Fruit fly (Drosophila melanogaster) whole organism, wandering third instar larva: Measurements from ENCODE around the gene Rbcn-3B.

ENCODE experiments used
- Abd-B ChIP-seq: fragments of >200 bp; optimal IDR thresholded peaks from 2 replicates; lab custom pipeline; 2017; ENCODE audit warnings: missing biosample characterization, missing genetic modification characterization
- CG32264 ChIP-seq: fragments of 200-800 bp; sonication (Bioruptor generic); optimal IDR thresholded peaks from 2 replicates; lab custom pipeline; 2016; ENCODE audit warnings: missing biosample characterization, missing genetic modification characterization
- CG9705 ChIP-seq: fragments of 200-800 bp; sonication (Bioruptor generic); optimal IDR thresholded peaks from 2 replicates; lab custom pipeline; 2018; ENCODE audit warnings: missing biosample characterization, mild to moderate bottlenecking, missing genetic modification characterization
- CrebA ChIP-seq: fragments of 200-800 bp; sonication (Bioruptor generic); optimal IDR thresholded peaks from 2 replicates; lab custom pipeline; 2016; ENCODE audit warnings: missing biosample characterization, mild to moderate bottlenecking, missing genetic modification characterization, borderline replicate concordance
- Dfd ChIP-seq: fragments of >200 bp; optimal IDR thresholded peaks from 2 replicates; lab custom pipeline; 2017; ENCODE audit warnings: missing biosample characterization, missing genetic modification characterization
- Dif ChIP-seq: fragments of 200-275, 200-300 bp; sonication (Bioruptor generic); optimal IDR thresholded peaks from 2 replicates; lab custom pipeline; 2018; ENCODE audit warnings: missing biosample characterization, missing genetic modification characterization; ENCODE audit not compliant: partially characterized antibody
- GATAd ChIP-seq: sonication (Bioruptor generic); optimal IDR thresholded peaks from 2 replicates; lab custom pipeline; 2016; ENCODE audit warnings: missing biosample characterization, missing genetic modification characterization
- HLH106 ChIP-seq: fragments of 200-800 bp; optimal IDR thresholded peaks from 3 replicates; lab custom pipeline; 2019; ENCODE audit warnings: missing biosample characterization, mild to moderate bottlenecking, missing genetic modification characterization, moderate library complexity
- Hnf4 ChIP-seq: fragments of 200-800 bp; sonication (Bioruptor generic); optimal IDR thresholded peaks from 2 replicates; lab custom pipeline; 2016; ENCODE audit warnings: missing biosample characterization, mild to moderate bottlenecking, missing genetic modification characterization
- Hr78 ChIP-seq: fragments of >200 bp; optimal IDR thresholded peaks from 2 replicates; lab custom pipeline; 2017; ENCODE audit warnings: missing biosample characterization, missing genetic modification characterization
- Hr83 ChIP-seq: fragments of 200-300 bp; sonication (Bioruptor generic); optimal IDR thresholded peaks from 2 replicates; lab custom pipeline; 2016; ENCODE audit warnings: missing biosample characterization, mild to moderate bottlenecking, missing genetic modification characterization, moderate library complexity; ENCODE audit not compliant: poor library complexity, severe bottlenecking
- Jra ChIP-seq: sonication (Bioruptor generic); optimal IDR thresholded peaks from 2 replicates; lab custom pipeline; 2016; ENCODE audit warnings: missing biosample characterization, missing genetic modification characterization
- Mio ChIP-seq: sonication (Bioruptor generic); optimal IDR thresholded peaks from 2 replicates; lab custom pipeline; 2016; ENCODE audit warnings: missing biosample characterization, missing genetic modification characterization
- Myc ChIP-seq: fragments of >200 bp; optimal IDR thresholded peaks from 2 replicates; lab custom pipeline; 2017
- N ChIP-seq: fragments of >200 bp; optimal IDR thresholded peaks from 2 replicates; lab custom pipeline; 2018; ENCODE audit warnings: missing biosample characterization, missing external identifiers, missing genetic modification characterization
- OdsH ChIP-seq: fragments of 200-800 bp; sonication (Bioruptor generic); optimal IDR thresholded peaks from 2 replicates; lab custom pipeline; 2016; ENCODE audit warnings: missing biosample characterization, mild to moderate bottlenecking, missing genetic modification characterization
- Rel ChIP-seq, 2 experiments: fragments of 200-800 bp; sonication (Bioruptor generic) in 1 of 2; optimal IDR thresholded peaks; 2 replicates in 1 of 2; 3 replicates in 1 of 2; lab custom pipeline; 2016 to 2019; ENCODE audit warnings: mild to moderate bottlenecking in 2 of 2, missing biosample characterization in 2 of 2, missing genetic modification characterization in 2 of 2, moderate library complexity in 1 of 2
- Sp1 ChIP-seq: fragments of 200-800 bp; sonication (Bioruptor generic); optimal IDR thresholded peaks from 3 replicates; lab custom pipeline; 2019; ENCODE audit warnings: missing biosample characterization, mild to moderate bottlenecking, missing genetic modification characterization, moderate library complexity
- Vsx2 ChIP-seq: fragments of 200-300, 225-300 bp; sonication (Bioruptor generic); optimal IDR thresholded peaks from 2 replicates; lab custom pipeline; 2018; ENCODE audit warnings: missing biosample characterization, missing genetic modification characterization; ENCODE audit not compliant: partially characterized antibody
- br ChIP-seq: fragments of 200-800 bp; sonication (Bioruptor generic); optimal IDR thresholded peaks from 2 replicates; lab custom pipeline; 2016; ENCODE audit warnings: missing biosample characterization, missing genetic modification characterization
- brk ChIP-seq: fragments of 200-800 bp; sonication (Bioruptor generic); optimal IDR thresholded peaks from 2 replicates; lab custom pipeline; 2016; ENCODE audit warnings: missing biosample characterization, mild to moderate bottlenecking, missing genetic modification characterization
- dl ChIP-seq, 2 experiments: fragments of 175-275, 200-275 bp in 1 of 2; fragments of 200-275 bp in 1 of 2; sonication (Bioruptor generic); optimal IDR thresholded peaks; lab custom pipeline; 2018; ENCODE audit warnings: mild to moderate bottlenecking in 2 of 2, missing biosample characterization in 2 of 2, missing genetic modification characterization in 2 of 2, moderate library complexity in 2 of 2; ENCODE audit not compliant: partially characterized antibody in 2 of 2, insufficient read depth in 1 of 2
- dmrt93B ChIP-seq: fragments of 200-800 bp; sonication (Bioruptor generic); optimal IDR thresholded peaks from 2 replicates; lab custom pipeline; 2018; ENCODE audit warnings: missing biosample characterization, mild to moderate bottlenecking, missing genetic modification characterization
- dsf ChIP-seq: sonication (Bioruptor generic); optimal IDR thresholded peaks from 2 replicates; lab custom pipeline; 2016; ENCODE audit warnings: missing biosample characterization, missing genetic modification characterization, borderline replicate concordance
- ey ChIP-seq: fragments of 200-800 bp; sonication (Bioruptor generic); optimal IDR thresholded peaks from 2 replicates; lab custom pipeline; 2016; ENCODE audit warnings: missing biosample characterization, missing genetic modification characterization
- foxo ChIP-seq, 2 experiments: fragments of 200-800 bp; sonication (Bioruptor generic); optimal IDR thresholded peaks; 2 replicates in 1 of 2; 3 replicates in 1 of 2; lab custom pipeline; 2016 to 2017; ENCODE audit warnings: missing biosample characterization in 2 of 2, missing genetic modification characterization in 2 of 2
- fru ChIP-seq: fragments of 200-800 bp; sonication (Bioruptor generic); optimal IDR thresholded peaks from 3 replicates; lab custom pipeline; 2016; ENCODE audit warnings: missing biosample characterization, mild to moderate bottlenecking, missing genetic modification characterization
- h ChIP-seq: fragments of 200-800 bp; sonication (Bioruptor generic); optimal IDR thresholded peaks from 3 replicates; lab custom pipeline; 2016; ENCODE audit warnings: missing biosample characterization, mild to moderate bottlenecking, missing genetic modification characterization
- jim ChIP-seq: fragments of 175-275, 200-325 bp; sonication (Bioruptor generic); optimal IDR thresholded peaks from 2 replicates; lab custom pipeline; 2016; ENCODE audit warnings: missing biosample characterization, mild to moderate bottlenecking, missing genetic modification characterization
- lola ChIP-seq: fragments of >200 bp; optimal IDR thresholded peaks from 2 replicates; lab custom pipeline; 2017; ENCODE audit warnings: missing biosample characterization, missing genetic modification characterization
- pan ChIP-seq: fragments of >200 bp; optimal IDR thresholded peaks from 2 replicates; lab custom pipeline; 2017
- psq ChIP-seq: fragments of 200-800 bp; sonication (Bioruptor generic); optimal IDR thresholded peaks from 3 replicates; lab custom pipeline; 2017; ENCODE audit warnings: missing biosample characterization, mild to moderate bottlenecking, missing genetic modification characterization, moderate library complexity
- rgr ChIP-seq: fragments of 200-800 bp; sonication (Bioruptor generic); optimal IDR thresholded peaks from 3 replicates; lab custom pipeline; 2016; ENCODE audit warnings: missing biosample characterization, mild to moderate bottlenecking, missing genetic modification characterization
- sage ChIP-seq: fragments of 200-800 bp; sonication (Bioruptor generic); optimal IDR thresholded peaks from 2 replicates; lab custom pipeline; 2016; ENCODE audit warnings: missing biosample characterization, mild to moderate bottlenecking, missing genetic modification characterization
- sv ChIP-seq: fragments of 200-800 bp; sonication (Bioruptor generic); optimal IDR thresholded peaks from 3 replicates; lab custom pipeline; 2016; ENCODE audit warnings: missing biosample characterization, missing genetic modification characterization
- tai ChIP-seq: sonication (Bioruptor generic); optimal IDR thresholded peaks from 2 replicates; lab custom pipeline; 2016; ENCODE audit warnings: missing biosample characterization, missing genetic modification characterization
- usp ChIP-seq: fragments of >200 bp; optimal IDR thresholded peaks from 2 replicates; lab custom pipeline; 2017; ENCODE audit warnings: missing biosample characterization, missing genetic modification characterization
- woc ChIP-seq: sonication (Bioruptor generic); optimal IDR thresholded peaks from 2 replicates; lab custom pipeline; 2016; ENCODE audit warnings: missing biosample characterization, mild to moderate bottlenecking, missing genetic modification characterization

The Rbcn-3B gene

dm6 chrX:1952898-1953297 lies 44.2 kb downstream of the Rbcn-3B start:
- TF ChIP-seq Myc = peak; percentile 6
- TF ChIP-seq N (GFP tag; lab: Kevin White, UChicago) = no peak
- TF ChIP-seq GATAd = no peak
- TF ChIP-seq Vsx2 (GFP tag; lab: Kevin White, UChicago) = no peak
- no peak for TF ChIP-seq Rel (GFP tag; optimal IDR thresholded peaks at IDR 0.05; lab: Kevin White, UChicago)
- TF ChIP-seq Rel (tag; optimal IDR thresholded peaks at IDR 0.05; lab: Kevin White, UChicago) = no peak
- peak; percentile 38 for TF ChIP-seq psq (GFP tag; lab: Kevin White, UChicago)
- TF ChIP-seq h (GFP tag; lab: Kevin White, UChicago) = peak; percentile 55
- no peak for TF ChIP-seq brk (GFP tag; lab: Kevin White, UChicago)
- no peak for TF ChIP-seq CG32264 (GFP tag; lab: Kevin White, UChicago)
- no peak for TF ChIP-seq jim (GFP tag; lab: Kevin White, UChicago)
- TF ChIP-seq rgr (GFP tag; lab: Kevin White, UChicago) = peak; percentile 46
- TF ChIP-seq sv (GFP tag; lab: Kevin White, UChicago) = no peak
- TF ChIP-seq Mio (GFP tag; lab: Kevin White, UChicago) = no peak
- no peak for TF ChIP-seq CG9705 (GFP tag; lab: Kevin White, UChicago)
- peak; percentile 53 for TF ChIP-seq HLH106 (tag; lab: Kevin White, UChicago)
- peak; percentile 45 for TF ChIP-seq ey (GFP tag; lab: Kevin White, UChicago)
- TF ChIP-seq Hr83 (GFP tag; lab: Kevin White, UChicago) = peak; percentile 60
- TF ChIP-seq Hnf4 = peak; percentile 24
- no peak for TF ChIP-seq Abd-B (GFP tag; lab: Kevin White, UChicago)
- peak; percentile 47 for TF ChIP-seq dmrt93B (GFP tag; lab: Kevin White, UChicago)
- no peak for TF ChIP-seq Sp1 (GFP tag; lab: Kevin White, UChicago)
- no peak for TF ChIP-seq usp (GFP tag; lab: Kevin White, UChicago)
- no peak for TF ChIP-seq Dif (GFP tag; lab: Kevin White, UChicago)
- TF ChIP-seq foxo (GFP tag; optimal IDR thresholded peaks at IDR 0.05; lab: Kevin White, UChicago) = peak in 1 of 2 experiments; percentile 80
- TF ChIP-seq br (GFP tag; lab: Kevin White, UChicago) = peak; percentile 45
- no peak for TF ChIP-seq pan (lab: Kevin White, UChicago)
- no peak for TF ChIP-seq Hr78 (GFP tag; lab: Kevin White, UChicago)
- TF ChIP-seq lola (GFP tag; lab: Kevin White, UChicago) = no peak
- TF ChIP-seq fru (GFP tag; lab: Kevin White, UChicago) = peak; percentile 40
- TF ChIP-seq dsf (GFP tag; lab: Kevin White, UChicago) = no peak
- no peak for TF ChIP-seq OdsH (GFP tag; lab: Kevin White, UChicago)
- no peak for TF ChIP-seq woc
- TF ChIP-seq CrebA = no peak
- TF ChIP-seq dl (GFP tag; optimal IDR thresholded peaks at IDR 0.05; lab: Kevin White, UChicago; ENCODE audit: insufficient read depth in 1 of 2, partially characterized antibody in 2 of 2) = no peak
- no peak for TF ChIP-seq sage
- TF ChIP-seq Dfd (GFP tag; lab: Kevin White, UChicago) = no peak
- peak; percentile 34 for TF ChIP-seq tai (GFP tag; lab: Kevin White, UChicago)

dm6 chrX:1963192-1963590 lies 54.5 kb downstream of the Rbcn-3B start:
- TF ChIP-seq Myc (peak; percentile 19), dl (GFP tag; optimal IDR thresholded peaks at IDR 0.05; lab: Kevin White, UChicago; ENCODE audit: insufficient read depth in 1 of 2, partially characterized antibody in 2 of 2) (no peak)

dm6 chrX:1963591-1964216 lies 55.0 kb downstream of the Rbcn-3B start:
- TF ChIP-seq Abd-B (GFP tag; lab: Kevin White, UChicago) (no peak), Jra (GFP tag; lab: Kevin White, UChicago) (peak; percentile 56), Hr83 (GFP tag; lab: Kevin White, UChicago) (peak; percentile 7), psq (GFP tag; lab: Kevin White, UChicago) (peak; percentile 75), GATAd (no peak), Dif (GFP tag; lab: Kevin White, UChicago) (no peak), rgr (GFP tag; lab: Kevin White, UChicago) (peak; percentile 76), fru (GFP tag; lab: Kevin White, UChicago) (peak; percentile 86), CG32264 (GFP tag; lab: Kevin White, UChicago) (peak; percentile 37), dl (GFP tag; optimal IDR thresholded peaks at IDR 0.05; lab: Kevin White, UChicago; ENCODE audit: insufficient read depth in 1 of 2, partially characterized antibody in 2 of 2) (no peak), CG9705 (GFP tag; lab: Kevin White, UChicago) (peak; percentile 26), sage (peak; percentile 60), foxo (GFP tag; optimal IDR thresholded peaks at IDR 0.05; lab: Kevin White, UChicago) (peak in 1 of 2 experiments; percentile 83), pan (lab: Kevin White, UChicago) (no peak), Hnf4 (peak; percentile 74), h (GFP tag; lab: Kevin White, UChicago) (peak; percentile 82), Hr78 (GFP tag; lab: Kevin White, UChicago) (no peak), Mio (GFP tag; lab: Kevin White, UChicago) (no peak), usp (GFP tag; lab: Kevin White, UChicago) (no peak), Rel (GFP tag; optimal IDR thresholded peaks at IDR 0.05; lab: Kevin White, UChicago) (no peak), Rel (tag; optimal IDR thresholded peaks at IDR 0.05; lab: Kevin White, UChicago) (peak; percentile 40), Vsx2 (GFP tag; lab: Kevin White, UChicago) (no peak), tai (GFP tag; lab: Kevin White, UChicago) (peak; percentile 67), Myc (no peak), lola (GFP tag; lab: Kevin White, UChicago) (no peak), OdsH (GFP tag; lab: Kevin White, UChicago) (peak; percentile 73), br (GFP tag; lab: Kevin White, UChicago) (peak; percentile 75), Sp1 (GFP tag; lab: Kevin White, UChicago) (peak; percentile 65), sv (GFP tag; lab: Kevin White, UChicago) (peak; percentile 74), brk (GFP tag; lab: Kevin White, UChicago) (peak; percentile 15), dmrt93B (GFP tag; lab: Kevin White, UChicago) (peak; percentile 42), jim (GFP tag; lab: Kevin White, UChicago) (no peak), CrebA (no peak), ey (GFP tag; lab: Kevin White, UChicago) (peak; percentile 84), HLH106 (tag; lab: Kevin White, UChicago) (peak; percentile 68)
